Worm (Caenorhabditis elegans) whole organism, L1 larva: Measurements from ENCODE around the gene Y40A1A.2.

Experiments used
- egl-27 ChIP-seq, 2 experiments: fragments of 150-350 bp in 1 of 2; sonication (generic microtip); optimal IDR thresholded peaks; 3 replicates each; lab custom pipeline; 2017 to 2018; ENCODE audit warnings: missing biosample characterization in 2 of 2, missing genetic modification characterization in 2 of 2, missing genetic modification reagents in 2 of 2
- lir-3 ChIP-seq: sonication (generic microtip); optimal IDR thresholded peaks from 2 replicates; lab custom pipeline; 2016; ENCODE audit warnings: mild to moderate bottlenecking, missing genetic modification characterization, moderate library complexity, missing compliant biosample characterization; ENCODE audit not compliant: poor library complexity
- lsy-2 ChIP-seq, 2 experiments: fragments of 150-350 bp; optimal IDR thresholded peaks; 2 replicates each; lab custom pipeline; 2014; ENCODE audit warnings: missing biosample characterization in 2 of 2, missing genetic modification characterization in 2 of 2
- nhr-28 ChIP-seq: fragments of 150-350 bp; optimal IDR thresholded peaks from 2 replicates; lab custom pipeline; 2014; ENCODE audit warnings: missing biosample characterization, missing genetic modification characterization
- ztf-11 ChIP-seq, 2 experiments: sonication (generic microtip); optimal IDR thresholded peaks; 2 replicates each; lab custom pipeline; 2016 to 2017; ENCODE audit warnings: missing genetic modification characterization in 2 of 2, missing biosample characterization in 1 of 2, missing compliant biosample characterization in 1 of 2

DNA sequence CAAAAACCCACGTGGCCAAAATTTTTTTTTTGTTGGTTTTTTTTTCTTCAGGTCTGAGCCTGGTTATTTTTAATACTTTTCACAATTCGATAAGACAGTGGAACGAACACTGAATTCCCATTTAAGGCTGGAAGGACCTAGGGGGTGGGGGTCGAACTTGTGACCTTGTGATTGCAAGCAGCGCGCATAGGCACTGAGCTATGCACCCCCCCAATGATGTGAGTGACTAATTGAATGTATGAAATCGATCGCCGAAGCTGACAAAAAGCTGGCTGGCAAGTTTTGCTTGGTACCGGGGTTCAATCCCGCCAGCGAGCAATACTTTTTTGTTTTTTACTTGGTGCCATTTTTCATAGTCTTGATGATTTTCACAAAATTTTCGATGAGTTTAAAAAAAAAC is 8.3 kb downstream of the Y40A1A.2 start:
- TF ChIP-seq ztf-11 (tag; optimal IDR thresholded peaks at IDR 0.05; lab: Kevin White, UChicago), result no peak
- TF ChIP-seq nhr-28 (tag; lab: Kevin White, UChicago), result no peak
- TF ChIP-seq egl-27 (tag; optimal IDR thresholded peaks at IDR 0.05; lab: Kevin White, UChicago), result no peak
- no peak for TF ChIP-seq lir-3 (tag; lab: Kevin White, UChicago)
- no peak for TF ChIP-seq lsy-2 (tag; optimal IDR thresholded peaks at IDR 0.05; lab: Kevin White, UChicago)
